Worm (Caenorhabditis elegans) whole organism, late embryonic: ENCODE results near the gene C05D11.8.

Source experiments
- C08G9.2 ChIP-seq: sonication (generic microtip); optimal IDR thresholded peaks from 2 replicates; lab custom pipeline; 2016; ENCODE audit warnings: mild to moderate bottlenecking, missing genetic modification characterization, moderate library complexity, missing compliant biosample characterization
- K09A11.1 ChIP-seq: sonication (generic microtip); optimal IDR thresholded peaks from 2 replicates; lab custom pipeline; 2017; ENCODE audit warnings: antibody characterized with exemption, mild to moderate bottlenecking, missing genetic modification characterization, missing compliant biosample characterization; ENCODE audit not compliant: insufficient read depth
- T23F11.4 ChIP-seq: fragments of 200-800 bp; sonication (Bioruptor generic); optimal IDR thresholded peaks from 2 replicates; lab custom pipeline; 2018; ENCODE audit warnings: mild to moderate bottlenecking, missing genetic modification characterization, missing compliant biosample characterization
- ahr-1 ChIP-seq: sonication (generic microtip); optimal IDR thresholded peaks from 2 replicates; lab custom pipeline; 2016; ENCODE audit warnings: missing genetic modification characterization, missing compliant biosample characterization
- ceh-14 ChIP-seq: sonication (generic microtip); optimal IDR thresholded peaks from 2 replicates; lab custom pipeline; 2016; ENCODE audit warnings: missing genotype, missing genetic modification characterization, missing compliant biosample characterization
- ceh-18 ChIP-seq: sonication (generic microtip); optimal IDR thresholded peaks from 2 replicates; lab custom pipeline; 2016; ENCODE audit warnings: missing genetic modification characterization, missing compliant biosample characterization
- ceh-19 ChIP-seq: fragments of 200-800 bp; sonication (Bioruptor generic); optimal IDR thresholded peaks from 2 replicates; lab custom pipeline; 2018; ENCODE audit warnings: mild to moderate bottlenecking, missing genetic modification characterization, missing compliant biosample characterization
- ceh-2 ChIP-seq: sonication (generic microtip); optimal IDR thresholded peaks from 2 replicates; lab custom pipeline; 2016; ENCODE audit warnings: missing genotype, missing genetic modification characterization, missing compliant biosample characterization
- ceh-30 ChIP-seq: fragments of 150-350 bp; optimal IDR thresholded peaks from 2 replicates; lab custom pipeline; 2014; ENCODE audit warnings: missing biosample characterization, missing genetic modification characterization
- ceh-34 ChIP-seq: sonication (generic microtip); optimal IDR thresholded peaks from 2 replicates; lab custom pipeline; 2016; ENCODE audit warnings: mild to moderate bottlenecking, missing genetic modification characterization, missing compliant biosample characterization
- ceh-45 ChIP-seq: fragments of 200-800 bp; sonication (Bioruptor generic); IDR thresholded peaks from 2 replicates; pipeline ENCODE4 v1.3.6; 2022; ENCODE audit warnings: missing genetic modification reagents, missing genetic modification characterization, missing compliant biosample characterization
- ceh-48 ChIP-seq: sonication (generic microtip); optimal IDR thresholded peaks from 2 replicates; lab custom pipeline; 2016; ENCODE audit warnings: missing genetic modification characterization, inconsistent platforms, missing compliant biosample characterization
- ceh-6 ChIP-seq: fragments of 200-800 bp; sonication (Bioruptor generic); optimal IDR thresholded peaks from 2 replicates; lab custom pipeline; 2018; ENCODE audit warnings: mild to moderate bottlenecking, missing genetic modification characterization, missing compliant biosample characterization
- dmd-4 ChIP-seq: sonication (generic microtip); optimal IDR thresholded peaks from 2 replicates; lab custom pipeline; 2016; ENCODE audit warnings: borderline replicate concordance, missing genetic modification characterization, missing compliant biosample characterization
- dve-1 ChIP-seq: sonication (generic microtip); optimal IDR thresholded peaks from 2 replicates; lab custom pipeline; 2017; ENCODE audit warnings: antibody characterized with exemption, mild to moderate bottlenecking, missing genetic modification characterization, missing compliant biosample characterization
- ets-4 ChIP-seq: sonication (generic microtip); optimal IDR thresholded peaks from 2 replicates; lab custom pipeline; 2016; ENCODE audit warnings: missing genetic modification characterization, missing compliant biosample characterization
- eyg-1 ChIP-seq: sonication (generic microtip); optimal IDR thresholded peaks from 2 replicates; lab custom pipeline; 2016; ENCODE audit warnings: missing genotype, missing genetic modification characterization, missing compliant biosample characterization
- fax-1 ChIP-seq: sonication (generic microtip); optimal IDR thresholded peaks from 2 replicates; lab custom pipeline; 2016; ENCODE audit warnings: missing genotype, missing genetic modification characterization, missing compliant biosample characterization
- fkh-10 ChIP-seq: fragments of 150-350 bp; optimal IDR thresholded peaks from 2 replicates; lab custom pipeline; 2014; ENCODE audit warnings: missing biosample characterization, missing genetic modification reagents, missing genetic modification characterization
- fkh-6 ChIP-seq: sonication (generic microtip); optimal IDR thresholded peaks from 2 replicates; lab custom pipeline; 2016; ENCODE audit warnings: missing genetic modification characterization, missing compliant biosample characterization
- gmeb-2 ChIP-seq: sonication (generic microtip); optimal IDR thresholded peaks from 2 replicates; lab custom pipeline; 2016; ENCODE audit warnings: missing genetic modification characterization, inconsistent platforms, missing compliant biosample characterization
- hlh-13 ChIP-seq: fragments of 200-800 bp; sonication (Bioruptor generic); optimal IDR thresholded peaks from 2 replicates; lab custom pipeline; 2018; ENCODE audit warnings: mild to moderate bottlenecking, missing genetic modification characterization, missing compliant biosample characterization
- hlh-15 ChIP-seq: sonication (generic microtip); optimal IDR thresholded peaks from 2 replicates; lab custom pipeline; 2016; ENCODE audit warnings: missing genetic modification characterization, missing compliant biosample characterization
- hlh-6 ChIP-seq: sonication (generic microtip); optimal IDR thresholded peaks from 2 replicates; lab custom pipeline; 2016; ENCODE audit warnings: missing genotype, missing genetic modification characterization, missing compliant biosample characterization
- nhr-232 ChIP-seq: sonication (generic microtip); optimal IDR thresholded peaks from 2 replicates; lab custom pipeline; 2016; ENCODE audit warnings: missing genetic modification characterization, missing compliant biosample characterization
- npax-4 ChIP-seq: sonication (generic microtip); optimal IDR thresholded peaks from 2 replicates; lab custom pipeline; 2016; ENCODE audit warnings: missing genetic modification characterization, missing compliant biosample characterization
- odd-2 ChIP-seq: sonication (generic microtip); optimal IDR thresholded peaks from 2 replicates; lab custom pipeline; 2017; ENCODE audit warnings: antibody characterized with exemption, mild to moderate bottlenecking, missing genetic modification characterization, missing compliant biosample characterization
- pag-3 ChIP-seq: sonication (generic microtip); optimal IDR thresholded peaks from 2 replicates; lab custom pipeline; 2016; ENCODE audit warnings: missing compliant biosample characterization, missing genetic modification characterization, borderline replicate concordance
- pax-1 ChIP-seq: fragments of 150-350 bp; optimal IDR thresholded peaks from 2 replicates; lab custom pipeline; 2014; ENCODE audit warnings: missing biosample characterization, missing genetic modification characterization
- pha-2 ChIP-seq: sonication (generic microtip); optimal IDR thresholded peaks from 2 replicates; lab custom pipeline; 2017; ENCODE audit warnings: mild to moderate bottlenecking, missing genetic modification characterization, missing compliant biosample characterization
- pha-4 ChIP-seq: fragments of 150-350 bp; optimal IDR thresholded peaks from 2 replicates; lab custom pipeline; 2018; ENCODE audit warnings: missing biosample characterization, missing genetic modification reagents, missing genetic modification characterization
- ref-2 ChIP-seq: sonication (generic microtip); optimal IDR thresholded peaks from 2 replicates; lab custom pipeline; 2016; ENCODE audit warnings: missing genetic modification characterization, missing compliant biosample characterization
- rnt-1 ChIP-seq: sonication (generic microtip); optimal IDR thresholded peaks from 2 replicates; lab custom pipeline; 2016; ENCODE audit warnings: missing genetic modification characterization, missing compliant biosample characterization
- sdc-2 ChIP-seq: sonication (generic microtip); optimal IDR thresholded peaks from 2 replicates; lab custom pipeline; 2016; ENCODE audit warnings: missing genotype, missing genetic modification characterization, missing compliant biosample characterization
- sox-4 ChIP-seq: sonication (generic microtip); optimal IDR thresholded peaks from 2 replicates; lab custom pipeline; 2017; ENCODE audit warnings: mild to moderate bottlenecking, missing genetic modification characterization, inconsistent platforms, missing compliant biosample characterization
- tbx-2 ChIP-seq: sonication (generic microtip); optimal IDR thresholded peaks from 2 replicates; lab custom pipeline; 2016; ENCODE audit warnings: missing genetic modification characterization, missing compliant biosample characterization
- tbx-7 ChIP-seq: sonication (generic microtip); optimal IDR thresholded peaks from 2 replicates; lab custom pipeline; 2016; ENCODE audit warnings: missing genotype, missing genetic modification characterization, missing compliant biosample characterization
- ttx-3 ChIP-seq: sonication (generic microtip); optimal IDR thresholded peaks from 2 replicates; lab custom pipeline; 2016; ENCODE audit warnings: missing genetic modification reagents, missing genetic modification characterization, missing compliant biosample characterization
- unc-42 ChIP-seq: sonication (generic microtip); optimal IDR thresholded peaks from 2 replicates; lab custom pipeline; 2016; ENCODE audit warnings: missing genotype, missing genetic modification characterization, missing compliant biosample characterization
- unc-55 ChIP-seq: sonication (generic microtip); optimal IDR thresholded peaks from 2 replicates; lab custom pipeline; 2017; ENCODE audit warnings: missing biosample characterization, missing genetic modification reagents, missing genetic modification characterization
- ztf-16 ChIP-seq: sonication (generic microtip); optimal IDR thresholded peaks from 2 replicates; lab custom pipeline; 2017; ENCODE audit warnings: missing genetic modification characterization, missing compliant biosample characterization

C05D11.8 gene

ce11 chrIII:6418254-6418653, 8.9 kb downstream of the C05D11.8 start:
- no peak for TF ChIP-seq ztf-16 (tag; lab: Kevin White, UChicago)
- TF ChIP-seq dve-1 (tag; lab: Kevin White, UChicago), result no peak
- TF ChIP-seq fax-1, result no peak
- no peak for TF ChIP-seq K09A11.1 (tag; lab: Kevin White, UChicago)
- no peak for TF ChIP-seq T23F11.4 (GFP tag; lab: Kevin White, UChicago)
- no peak for TF ChIP-seq ceh-2 (tag; lab: Kevin White, UChicago)
- no peak for TF ChIP-seq hlh-15 (tag; lab: Kevin White, UChicago)
- no peak for TF ChIP-seq hlh-6
- no peak for TF ChIP-seq sox-4 (tag; lab: Kevin White, UChicago)
- TF ChIP-seq pax-1 (tag; lab: Kevin White, UChicago), result no peak
- no peak for TF ChIP-seq tbx-7 (tag; lab: Kevin White, UChicago)
- no peak for TF ChIP-seq ceh-45 (GFP tag; lab: Robert Waterston, UW)
- no peak for TF ChIP-seq ceh-34
- no peak for TF ChIP-seq fkh-10 (GFP tag; lab: Kevin White, UChicago)
- no peak for TF ChIP-seq npax-4 (tag; lab: Kevin White, UChicago)
- no peak for TF ChIP-seq odd-2 (tag; lab: Kevin White, UChicago)
- TF ChIP-seq tbx-2 (tag; lab: Kevin White, UChicago), result no peak
- no peak for TF ChIP-seq unc-42 (tag; lab: Kevin White, UChicago)
- no peak for TF ChIP-seq rnt-1 (tag; lab: Kevin White, UChicago)

- TF ChIP-seq pax-1 (tag; lab: Kevin White, UChicago) (no peak), tbx-2 (tag; lab: Kevin White, UChicago) (no peak), pha-4 (tag; lab: Kevin White, UChicago) (no peak), rnt-1 (tag; lab: Kevin White, UChicago) (no peak), npax-4 (tag; lab: Kevin White, UChicago) (no peak), dve-1 (tag; lab: Kevin White, UChicago) (no peak), sdc-2 (tag; lab: Kevin White, UChicago) (no peak), pha-2 (tag; lab: Kevin White, UChicago) (no peak), ceh-18 (tag; lab: Kevin White, UChicago) (no peak), ttx-3 (tag; lab: Kevin White, UChicago) (no peak), eyg-1 (tag; lab: Kevin White, UChicago) (no peak), ztf-16 (tag; lab: Kevin White, UChicago) (no peak), hlh-15 (tag; lab: Kevin White, UChicago) (no peak), ceh-19 (GFP tag; lab: Kevin White, UChicago) (no peak), nhr-232 (tag; lab: Kevin White, UChicago) (no peak), ceh-14 (tag; lab: Kevin White, UChicago) (no peak), fax-1 (no peak), ceh-6 (no peak), pag-3 (tag; lab: Kevin White, UChicago) (no peak), ceh-34 (no peak)
Observed at ce11 chrIII:6415306-6415973, 11.7 kb downstream of the C05D11.8 start, which contains the start of gene nas-4. Gene nas-4, minus strand, starts transcription at chrIII:6415656.

DNA sequence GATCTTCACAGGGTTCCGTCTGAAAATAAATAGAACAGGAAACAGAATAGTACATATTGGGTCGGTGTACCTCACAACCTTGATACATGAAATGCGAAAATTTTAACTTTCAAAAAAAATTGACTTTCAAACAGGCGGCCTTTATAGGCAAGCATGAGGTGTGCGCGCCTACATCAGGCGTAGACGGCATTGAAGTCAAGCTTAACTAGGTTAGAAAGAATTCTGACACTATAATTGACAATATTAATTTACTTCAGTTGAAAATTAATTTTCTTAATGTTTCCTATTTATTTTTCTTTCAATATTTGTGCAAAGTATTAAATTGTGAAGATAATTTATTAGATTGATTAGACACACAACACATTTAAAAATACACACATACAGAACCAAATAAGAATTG, 15.2 kb downstream of the C05D11.8 start, which contains the start of gene C05D11.5:
Gene C05D11.5, minus strand, starts transcription at position 101 of the 400 bp plus-strand sequence.
- no peak for TF ChIP-seq ahr-1
- no peak for TF ChIP-seq ceh-30 (tag; lab: Kevin White, UChicago)
- TF ChIP-seq hlh-13, result no peak
- no peak for TF ChIP-seq dmd-4 (tag; lab: Kevin White, UChicago)
- TF ChIP-seq ceh-48 (tag; lab: Kevin White, UChicago), result no peak
- no peak for TF ChIP-seq ref-2
- no peak for TF ChIP-seq C08G9.2
- TF ChIP-seq gmeb-2 (tag; lab: Kevin White, UChicago), result no peak
- TF ChIP-seq hlh-6, result no peak
- no peak for TF ChIP-seq fax-1
- no peak for TF ChIP-seq fkh-6 (tag; lab: Kevin White, UChicago)
- no peak for TF ChIP-seq pax-1 (tag; lab: Kevin White, UChicago)
- no peak for TF ChIP-seq ceh-19 (GFP tag; lab: Kevin White, UChicago)
- TF ChIP-seq sox-4 (tag; lab: Kevin White, UChicago), result no peak
- no peak for TF ChIP-seq dve-1 (tag; lab: Kevin White, UChicago)
- no peak for TF ChIP-seq unc-55 (GFP tag; lab: Kevin White, UChicago)
- TF ChIP-seq ceh-2 (tag; lab: Kevin White, UChicago), result no peak
- TF ChIP-seq rnt-1 (tag; lab: Kevin White, UChicago), result no peak
- no peak for TF ChIP-seq ets-4
